Worm (Caenorhabditis elegans): Measurements from ENCODE around the gene fbxb-17.

DNA sequence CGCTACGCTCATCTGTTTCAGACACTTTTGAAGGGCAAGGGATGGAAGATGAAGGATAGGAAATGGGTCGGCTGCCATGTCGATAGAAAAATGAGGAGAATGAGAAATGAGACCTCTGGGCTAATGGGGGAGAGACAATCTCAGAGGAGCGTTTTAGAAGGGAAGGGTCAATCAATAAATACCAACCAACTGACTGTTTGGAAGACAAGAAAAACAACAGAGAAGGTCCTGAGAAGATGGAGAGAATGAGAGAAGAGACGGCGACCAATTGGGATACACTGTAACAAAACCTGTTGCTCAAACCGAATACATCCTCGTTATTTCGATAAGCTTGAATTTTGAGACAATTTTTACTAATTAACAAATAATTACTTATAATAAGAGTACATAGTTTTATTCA, 22.8 kb upstream of the fbxb-17 start, which contains the start of gene fbxb-15:
- no peak for TF ChIP-seq elt-3 (tag; optimal IDR thresholded peaks at IDR 0.05)
- TF ChIP-seq lin-13 (GFP tag; optimal IDR thresholded peaks at IDR 0.05) = no peak
- no peak for TF ChIP-seq nhr-237 (tag; optimal IDR thresholded peaks at IDR 0.05)
- no peak for TF ChIP-seq nhr-25 (tag; optimal IDR thresholded peaks at IDR 0.05)
- no peak for TF ChIP-seq ceh-16 (tag; optimal IDR thresholded peaks at IDR 0.05)
- TF ChIP-seq lsy-2 (tag; optimal IDR thresholded peaks at IDR 0.05) = no peak
- TF ChIP-seq unc-62 (GFP tag; optimal IDR thresholded peaks at IDR 0.05) = no peak
- no peak for TF ChIP-seq ztf-11 (tag; optimal IDR thresholded peaks at IDR 0.05)
- no peak for TF ChIP-seq elt-1 (tag; optimal IDR thresholded peaks at IDR 0.05)

Measured in whole organism, L2 larva.